Worm (Caenorhabditis elegans) whole organism, L1 larva: ENCODE results near the gene B0496.2.

Source experiments
- aly-2 ChIP-seq: fragments of 150-350 bp; optimal IDR thresholded peaks from 2 replicates; lab custom pipeline; 2014; ENCODE audit warnings: missing biosample characterization, missing genetic modification characterization
- ama-1 ChIP-seq: fragments of 150-350 bp; optimal IDR thresholded peaks from 2 replicates; lab custom pipeline; 2014
- egl-27 ChIP-seq, 2 experiments: fragments of 150-350 bp in 1 of 2; sonication (generic microtip); optimal IDR thresholded peaks; 3 replicates each; lab custom pipeline; 2017 to 2018; ENCODE audit warnings: missing biosample characterization in 2 of 2, missing genetic modification characterization in 2 of 2, missing genetic modification reagents in 2 of 2
- fkh-8 ChIP-seq: sonication (generic microtip); optimal IDR thresholded peaks from 2 replicates; lab custom pipeline; 2016; ENCODE audit warnings: mild to moderate bottlenecking, missing genetic modification characterization, missing compliant biosample characterization
- fos-1 ChIP-seq: fragments of 150-350 bp; optimal IDR thresholded peaks from 2 replicates; lab custom pipeline; 2014; ENCODE audit warnings: missing biosample characterization, missing genetic modification characterization
- nhr-28 ChIP-seq: fragments of 150-350 bp; optimal IDR thresholded peaks from 2 replicates; lab custom pipeline; 2014; ENCODE audit warnings: missing biosample characterization, missing genetic modification characterization
- skn-1 ChIP-seq: fragments of 150-350 bp; optimal IDR thresholded peaks from 2 replicates; lab custom pipeline; 2014; ENCODE audit warnings: missing biosample characterization, missing genetic modification characterization
- unc-62 ChIP-seq: fragments of 150-350 bp; optimal IDR thresholded peaks from 2 replicates; lab custom pipeline; 2014; ENCODE audit warnings: missing biosample characterization, missing genetic modification reagents, missing genetic modification characterization

DNA sequence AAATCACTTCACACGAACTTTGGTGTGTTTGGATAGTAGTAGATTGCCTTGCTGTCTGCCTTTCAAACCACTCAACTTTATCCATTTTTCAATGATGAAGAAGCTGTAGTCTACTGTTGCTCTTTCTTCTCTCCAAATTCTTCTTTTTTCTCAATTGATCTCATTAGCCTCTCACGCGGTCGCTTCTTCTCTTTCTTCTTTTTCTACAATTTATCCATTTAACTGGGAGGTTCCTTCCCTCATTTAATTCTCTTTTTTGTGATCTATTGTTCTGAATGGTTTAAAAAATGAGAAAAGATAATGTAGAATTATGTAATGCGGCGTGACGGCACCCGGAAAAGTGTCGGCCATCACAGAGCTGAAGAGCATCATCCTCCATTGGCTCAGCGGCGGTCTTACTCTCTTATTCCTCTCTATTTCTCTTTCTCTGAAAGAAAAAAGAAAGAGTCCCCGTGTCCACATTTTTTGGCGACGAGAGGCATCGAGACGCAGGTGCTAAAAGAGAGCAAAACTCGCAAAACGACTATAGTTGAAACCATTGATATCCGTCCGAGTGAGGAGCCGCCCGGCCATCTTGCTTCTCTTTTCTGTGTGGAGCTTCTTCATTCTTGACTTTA is 47.0 kb upstream of the B0496.2 start:
- TF ChIP-seq egl-27 (tag; optimal IDR thresholded peaks at IDR 0.05; lab: Kevin White, UChicago), result no peak
- TF ChIP-seq fos-1 (tag; lab: Kevin White, UChicago), result no peak
- TF ChIP-seq nhr-28 (tag; lab: Kevin White, UChicago), result no peak
- TF ChIP-seq ama-1 (lab: Kevin White, UChicago), result no peak
- peak; percentile 33 for TF ChIP-seq skn-1 (tag; lab: Kevin White, UChicago)
- no peak for TF ChIP-seq aly-2
- no peak for TF ChIP-seq unc-62 (GFP tag; lab: Kevin White, UChicago)
- no peak for TF ChIP-seq fkh-8 (tag; lab: Kevin White, UChicago)
